Worm (Caenorhabditis elegans) whole organism, young adult: Measurements from ENCODE around the gene F28H6.4.
"Not testable (repeated sequence)": the region's sequence is repeated elsewhere in the genome, so short reads cannot be mapped to it uniquely, and the experiment has no call there.

Experiments
- B0336.3 ChIP-seq: fragments of 200-800 bp; sonication (Bioruptor generic); IDR thresholded peaks from 2 replicates; pipeline ENCODE4 v1.3.6; 2022; ENCODE audit warnings: missing genetic modification characterization, missing compliant biosample characterization
- F49E8.2 ChIP-seq: sonication (generic microtip); optimal IDR thresholded peaks from 3 replicates; lab custom pipeline; 2017; ENCODE audit warnings: missing genetic modification characterization, mild to moderate bottlenecking, missing compliant biosample characterization, antibody characterized with exemption, moderate library complexity; ENCODE audit not compliant: insufficient read depth
- Y79H2A.3 ChIP-seq: fragments of 200-800 bp; sonication (Bioruptor generic); conservative IDR thresholded peaks from 2 replicates; pipeline ENCODE4 v1.3.6; 2022; ENCODE audit warnings: missing genetic modification reagents, missing genetic modification characterization, missing compliant biosample characterization
- bed-2 ChIP-seq: fragments of 200-800 bp; sonication (Bioruptor generic); IDR thresholded peaks from 2 replicates; pipeline ENCODE4 v1.3.6; 2022; ENCODE audit warnings: missing genetic modification reagents, missing genetic modification characterization, missing compliant biosample characterization
- ceh-27 ChIP-seq: fragments of 200-800 bp; sonication (Bioruptor generic); optimal IDR thresholded peaks from 2 replicates; lab custom pipeline; 2018; ENCODE audit warnings: mild to moderate bottlenecking, missing genetic modification characterization, moderate library complexity, missing compliant biosample characterization
- dpl-1 ChIP-seq: fragments of 150-350 bp; optimal IDR thresholded peaks from 2 replicates; lab custom pipeline; 2014; ENCODE audit warnings: missing biosample characterization, missing genetic modification reagents, missing genetic modification characterization
- egl-18 ChIP-seq: fragments of 200-800 bp; sonication (Bioruptor generic); IDR thresholded peaks from 2 replicates; pipeline ENCODE4 v1.3.6; 2022; ENCODE audit warnings: missing genetic modification reagents, missing genetic modification characterization, missing compliant biosample characterization
- ets-4 ChIP-seq: fragments of 200-800 bp; sonication (Bioruptor generic); optimal IDR thresholded peaks from 2 replicates; lab custom pipeline; 2018; ENCODE audit warnings: mild to moderate bottlenecking, missing genetic modification characterization, missing compliant biosample characterization
- rec-8 ChIP-seq, 2 experiments: sonication (generic microtip); optimal IDR thresholded peaks; 2 replicates each; lab custom pipeline; 2016; ENCODE audit warnings: mild to moderate bottlenecking in 2 of 2, missing genetic modification characterization in 2 of 2, missing genetic modification reagents in 2 of 2, missing genotype in 2 of 2, missing biosample characterization in 1 of 2, missing compliant biosample characterization in 1 of 2, moderate library complexity in 1 of 2
- tbx-9 ChIP-seq: sonication (generic microtip); optimal IDR thresholded peaks from 2 replicates; lab custom pipeline; 2016; ENCODE audit warnings: borderline replicate concordance, missing genetic modification characterization, inconsistent platforms, missing compliant biosample characterization

DNA sequence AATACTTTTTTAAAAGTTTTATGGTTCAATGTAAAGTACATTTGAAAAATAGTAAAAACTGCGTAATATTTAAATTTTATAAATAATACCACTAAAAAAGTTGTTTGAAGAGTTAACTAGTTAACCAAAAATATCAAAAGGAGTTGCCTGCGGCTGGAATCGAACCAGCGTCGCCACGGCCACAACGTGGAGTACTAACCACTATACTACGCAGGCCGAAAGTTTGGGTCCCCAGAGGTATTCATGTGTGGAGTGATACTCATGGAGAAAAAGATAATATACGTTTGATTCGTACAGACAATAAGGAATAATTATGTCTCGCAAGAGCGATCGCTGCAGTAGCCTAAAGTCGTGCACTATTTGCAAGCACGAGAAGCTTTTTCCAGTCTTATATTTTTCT, 9.1 kb downstream of the F28H6.4 start:
- not testable (repeated sequence) for TF ChIP-seq F49E8.2 (tag; lab: Kevin White, UChicago); tbx-9 (tag; lab: Kevin White, UChicago); rec-8 (tag; optimal IDR thresholded peaks at IDR 0.05; lab: Kevin White, UChicago); ceh-27 (GFP tag; lab: Kevin White, UChicago); bed-2; dpl-1 (GFP tag; lab: Kevin White, UChicago); ets-4 (GFP tag; lab: Kevin White, UChicago); egl-18; B0336.3 (GFP tag; lab: Robert Waterston, UW); Y79H2A.3 (GFP tag; lab: Robert Waterston, UW)
